Worm (Caenorhabditis elegans) whole organism, late embryonic: ENCODE results near the gene T05H10.8.

Experiments used
- C08G9.2 ChIP-seq: sonication (generic microtip); optimal IDR thresholded peaks from 2 replicates; lab custom pipeline; 2016; ENCODE audit warnings: mild to moderate bottlenecking, missing genetic modification characterization, moderate library complexity, missing compliant biosample characterization
- K09A11.1 ChIP-seq: sonication (generic microtip); optimal IDR thresholded peaks from 2 replicates; lab custom pipeline; 2017; ENCODE audit warnings: antibody characterized with exemption, mild to moderate bottlenecking, missing genetic modification characterization, missing compliant biosample characterization; ENCODE audit not compliant: insufficient read depth
- Y22D7AL.16 ChIP-seq: sonication (generic microtip); optimal IDR thresholded peaks from 2 replicates; lab custom pipeline; 2016; ENCODE audit warnings: missing genetic modification characterization, missing compliant biosample characterization
- ahr-1 ChIP-seq: sonication (generic microtip); optimal IDR thresholded peaks from 2 replicates; lab custom pipeline; 2016; ENCODE audit warnings: missing genetic modification characterization, missing compliant biosample characterization
- ama-1 ChIP-seq: fragments of 150-350 bp; optimal IDR thresholded peaks from 2 replicates; lab custom pipeline; 2014
- ceh-14 ChIP-seq: sonication (generic microtip); optimal IDR thresholded peaks from 2 replicates; lab custom pipeline; 2016; ENCODE audit warnings: missing genotype, missing genetic modification characterization, missing compliant biosample characterization
- ceh-18 ChIP-seq: sonication (generic microtip); optimal IDR thresholded peaks from 2 replicates; lab custom pipeline; 2016; ENCODE audit warnings: missing genetic modification characterization, missing compliant biosample characterization
- ceh-2 ChIP-seq: sonication (generic microtip); optimal IDR thresholded peaks from 2 replicates; lab custom pipeline; 2016; ENCODE audit warnings: missing genotype, missing genetic modification characterization, missing compliant biosample characterization
- ceh-22 ChIP-seq: sonication (generic microtip); optimal IDR thresholded peaks from 2 replicates; lab custom pipeline; 2017; ENCODE audit warnings: missing biosample characterization, missing genetic modification characterization
- ceh-30 ChIP-seq: fragments of 150-350 bp; optimal IDR thresholded peaks from 2 replicates; lab custom pipeline; 2014; ENCODE audit warnings: missing biosample characterization, missing genetic modification characterization
- ceh-31 ChIP-seq: sonication (generic microtip); optimal IDR thresholded peaks from 2 replicates; lab custom pipeline; 2016; ENCODE audit warnings: missing genetic modification characterization, missing compliant biosample characterization
- dmd-4 ChIP-seq: sonication (generic microtip); optimal IDR thresholded peaks from 2 replicates; lab custom pipeline; 2016; ENCODE audit warnings: borderline replicate concordance, missing genetic modification characterization, missing compliant biosample characterization
- dve-1 ChIP-seq: sonication (generic microtip); optimal IDR thresholded peaks from 2 replicates; lab custom pipeline; 2017; ENCODE audit warnings: antibody characterized with exemption, mild to moderate bottlenecking, missing genetic modification characterization, missing compliant biosample characterization
- elt-2 ChIP-seq: sonication (generic microtip); optimal IDR thresholded peaks from 2 replicates; lab custom pipeline; 2016; ENCODE audit warnings: missing genetic modification reagents, missing genetic modification characterization, missing compliant biosample characterization
- eyg-1 ChIP-seq: sonication (generic microtip); optimal IDR thresholded peaks from 2 replicates; lab custom pipeline; 2016; ENCODE audit warnings: missing genotype, missing genetic modification characterization, missing compliant biosample characterization
- fkh-10 ChIP-seq: fragments of 150-350 bp; optimal IDR thresholded peaks from 2 replicates; lab custom pipeline; 2014; ENCODE audit warnings: missing biosample characterization, missing genetic modification reagents, missing genetic modification characterization
- gmeb-2 ChIP-seq: sonication (generic microtip); optimal IDR thresholded peaks from 2 replicates; lab custom pipeline; 2016; ENCODE audit warnings: missing genetic modification characterization, inconsistent platforms, missing compliant biosample characterization
- hlh-8 ChIP-seq: sonication (generic microtip); optimal IDR thresholded peaks from 2 replicates; lab custom pipeline; 2016; ENCODE audit warnings: missing genotype, missing genetic modification characterization, missing compliant biosample characterization
- madf-2 ChIP-seq: sonication (generic microtip); optimal IDR thresholded peaks from 2 replicates; lab custom pipeline; 2017; ENCODE audit warnings: missing genetic modification characterization, missing compliant biosample characterization
- nfya-1 ChIP-seq: sonication (generic microtip); optimal IDR thresholded peaks from 2 replicates; lab custom pipeline; 2017; ENCODE audit warnings: missing genetic modification characterization, mild to moderate bottlenecking, missing compliant biosample characterization, antibody characterized with exemption, moderate library complexity
- nhr-232 ChIP-seq: sonication (generic microtip); optimal IDR thresholded peaks from 2 replicates; lab custom pipeline; 2016; ENCODE audit warnings: missing genetic modification characterization, missing compliant biosample characterization
- pag-3 ChIP-seq: sonication (generic microtip); optimal IDR thresholded peaks from 2 replicates; lab custom pipeline; 2016; ENCODE audit warnings: missing compliant biosample characterization, missing genetic modification characterization, borderline replicate concordance
- pha-2 ChIP-seq: sonication (generic microtip); optimal IDR thresholded peaks from 2 replicates; lab custom pipeline; 2017; ENCODE audit warnings: mild to moderate bottlenecking, missing genetic modification characterization, missing compliant biosample characterization
- pqm-1 ChIP-seq: sonication (generic microtip); optimal IDR thresholded peaks from 2 replicates; lab custom pipeline; 2016; ENCODE audit warnings: missing genetic modification characterization, missing compliant biosample characterization
- pros-1 ChIP-seq: fragments of 150-350 bp; optimal IDR thresholded peaks from 2 replicates; lab custom pipeline; 2014; ENCODE audit warnings: missing biosample characterization, missing genetic modification reagents, missing genetic modification characterization
- ref-2 ChIP-seq: sonication (generic microtip); optimal IDR thresholded peaks from 2 replicates; lab custom pipeline; 2016; ENCODE audit warnings: missing genetic modification characterization, missing compliant biosample characterization
- rnt-1 ChIP-seq: sonication (generic microtip); optimal IDR thresholded peaks from 2 replicates; lab custom pipeline; 2016; ENCODE audit warnings: missing genetic modification characterization, missing compliant biosample characterization
- sox-4 ChIP-seq: sonication (generic microtip); optimal IDR thresholded peaks from 2 replicates; lab custom pipeline; 2017; ENCODE audit warnings: mild to moderate bottlenecking, missing genetic modification characterization, inconsistent platforms, missing compliant biosample characterization
- syd-9 ChIP-seq: sonication (generic microtip); optimal IDR thresholded peaks from 2 replicates; lab custom pipeline; 2016; ENCODE audit warnings: mild to moderate bottlenecking, missing genetic modification characterization, moderate library complexity, missing compliant biosample characterization
- tbx-2 ChIP-seq: sonication (generic microtip); optimal IDR thresholded peaks from 2 replicates; lab custom pipeline; 2016; ENCODE audit warnings: missing genetic modification characterization, missing compliant biosample characterization
- tbx-7 ChIP-seq: sonication (generic microtip); optimal IDR thresholded peaks from 2 replicates; lab custom pipeline; 2016; ENCODE audit warnings: missing genotype, missing genetic modification characterization, missing compliant biosample characterization
- unc-3 ChIP-seq, 2 experiments: fragments of 200-800 bp in 1 of 2; sonication (Bioruptor generic) in 1 of 2; sonication (generic microtip) in 1 of 2; conservative IDR thresholded peaks in 1 of 2; optimal IDR thresholded peaks in 1 of 2; 2 replicates each; pipeline versions ENCODE4 v1.3.6 to Lab custom; 2016 to 2022; ENCODE audit warnings: missing compliant biosample characterization in 2 of 2, missing genetic modification characterization in 2 of 2, missing genetic modification reagents in 1 of 2
- unc-42 ChIP-seq: sonication (generic microtip); optimal IDR thresholded peaks from 2 replicates; lab custom pipeline; 2016; ENCODE audit warnings: missing genotype, missing genetic modification characterization, missing compliant biosample characterization
- unc-55 ChIP-seq: sonication (generic microtip); optimal IDR thresholded peaks from 2 replicates; lab custom pipeline; 2017; ENCODE audit warnings: missing biosample characterization, missing genetic modification reagents, missing genetic modification characterization
- zip-5 ChIP-seq: sonication (generic microtip); optimal IDR thresholded peaks from 2 replicates; lab custom pipeline; 2016; ENCODE audit warnings: missing genetic modification characterization, missing compliant biosample characterization
- ztf-16 ChIP-seq: sonication (generic microtip); optimal IDR thresholded peaks from 2 replicates; lab custom pipeline; 2017; ENCODE audit warnings: missing genetic modification characterization, missing compliant biosample characterization

The T05H10.8 gene

DNA sequence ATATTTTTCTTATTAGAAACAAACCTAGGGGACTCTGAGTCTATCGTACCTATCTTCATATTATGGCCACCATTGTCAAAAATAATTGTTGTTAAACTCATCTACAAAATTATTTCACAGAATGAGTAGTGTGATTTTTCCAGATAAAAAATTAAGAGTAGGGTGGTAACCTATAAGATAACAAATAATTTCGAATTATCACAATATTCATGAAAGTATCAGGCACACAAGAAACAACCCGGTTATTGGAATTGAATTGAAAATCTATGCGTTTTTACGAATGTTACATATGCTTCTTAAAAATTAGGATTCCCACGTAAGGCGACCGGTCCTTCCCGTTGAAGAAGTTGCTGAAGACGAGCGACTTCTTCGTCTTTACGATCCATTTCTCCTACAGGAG lies 21.6 kb upstream of the T05H10.8 start, which contains the start of gene arp-6:
Gene arp-6, minus strand, starts transcription at position 101 of the 400 bp plus-strand sequence.
- no peak for TF ChIP-seq K09A11.1 (tag; lab: Kevin White, UChicago)
- TF ChIP-seq elt-2 (tag; lab: Kevin White, UChicago): no peak
- no peak for TF ChIP-seq ceh-18 (tag; lab: Kevin White, UChicago)
- TF ChIP-seq unc-3 (GFP tag; conservative IDR thresholded peaks at IDR 0.05; lab: Robert Waterston, UW): no peak
- no peak for TF ChIP-seq unc-3 (tag; optimal IDR thresholded peaks at IDR 0.05; lab: Kevin White, UChicago)

DNA sequence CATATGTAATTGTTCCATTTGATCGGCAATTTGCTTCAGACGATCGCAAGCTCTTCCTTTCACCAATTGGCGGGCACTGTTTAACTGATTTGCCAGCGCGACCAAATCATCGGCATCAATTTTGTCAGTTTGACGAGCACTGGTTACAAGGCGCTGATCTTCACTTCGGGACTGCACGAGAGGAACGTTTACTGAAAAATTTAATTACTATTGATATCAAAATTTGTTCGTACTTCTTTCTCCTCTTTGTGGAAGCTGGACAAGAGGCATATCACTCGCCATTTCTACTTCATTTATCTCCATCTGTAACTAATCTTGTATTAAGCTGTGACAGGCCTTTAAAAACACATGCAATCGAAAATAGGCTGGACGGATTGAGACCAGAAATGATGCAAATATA lies 21.0 kb upstream of the T05H10.8 start, which contains the start of gene C08B11.9:
Gene C08B11.9, minus strand, starts transcription at position 307 of the 400 bp plus-strand sequence.
- no peak for TF ChIP-seq hlh-8 (tag; lab: Kevin White, UChicago)
- TF ChIP-seq sox-4 (tag; lab: Kevin White, UChicago): no peak
- no peak for TF ChIP-seq rnt-1 (tag; lab: Kevin White, UChicago)
- no peak for TF ChIP-seq tbx-7 (tag; lab: Kevin White, UChicago)
- TF ChIP-seq tbx-2 (tag; lab: Kevin White, UChicago): no peak
- TF ChIP-seq nhr-232 (tag; lab: Kevin White, UChicago): no peak
- TF ChIP-seq ama-1 (lab: Kevin White, UChicago): no peak
- no peak for TF ChIP-seq gmeb-2 (tag; lab: Kevin White, UChicago)
- TF ChIP-seq ceh-18 (tag; lab: Kevin White, UChicago): no peak
- no peak for TF ChIP-seq ceh-30 (tag; lab: Kevin White, UChicago)

DNA sequence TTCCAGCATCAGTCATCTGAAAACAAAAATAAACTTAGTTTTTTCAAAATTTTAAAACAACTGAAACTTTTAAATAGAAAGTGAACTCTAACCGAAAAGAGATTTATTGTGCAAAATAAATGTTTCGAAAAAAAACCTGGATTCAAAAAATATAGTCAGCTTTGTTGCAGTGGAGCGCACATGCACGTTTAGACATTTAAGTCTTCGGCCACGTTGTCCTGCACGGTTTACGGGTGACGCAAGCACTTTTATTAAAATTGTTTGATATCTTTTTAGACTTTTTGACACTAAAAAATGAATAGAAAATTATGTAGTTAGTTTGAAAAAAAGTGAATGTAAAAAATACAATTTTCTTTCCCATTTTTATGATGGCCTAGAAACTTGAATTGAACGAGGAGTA lies 19.5 kb upstream of the T05H10.8 start, which contains the start of the genes ubh-4 and algn-6:
Gene ubh-4, minus strand, starts transcription at position 182 of the 400 bp plus-strand sequence.
Gene algn-6, plus strand, starts transcription at position 387 of the 400 bp plus-strand sequence.
- TF ChIP-seq unc-42 (peak; percentile 56), elt-2 (tag; lab: Kevin White, UChicago) (peak; percentile 35), ztf-16 (tag; lab: Kevin White, UChicago) (peak; percentile 47), ceh-30 (tag; lab: Kevin White, UChicago) (no peak), dmd-4 (no peak), ref-2 (tag; lab: Kevin White, UChicago) (peak; percentile 30), rnt-1 (tag; lab: Kevin White, UChicago) (no peak), ceh-22 (tag; lab: Kevin White, UChicago) (no peak), pha-2 (tag; lab: Kevin White, UChicago) (no peak), Y22D7AL.16 (tag; lab: Kevin White, UChicago) (no peak), ahr-1 (tag; lab: Kevin White, UChicago) (no peak), C08G9.2 (peak; percentile 67), zip-5 (tag; lab: Kevin White, UChicago) (peak; percentile 65), hlh-8 (tag; lab: Kevin White, UChicago) (peak; percentile 2), ceh-2 (tag; lab: Kevin White, UChicago) (peak; percentile 70), syd-9 (no peak), dve-1 (no peak), unc-55 (no peak), pqm-1 (tag; lab: Kevin White, UChicago) (no peak), pag-3 (tag; lab: Kevin White, UChicago) (no peak), tbx-7 (tag; lab: Kevin White, UChicago) (peak; percentile 42), fkh-10 (no peak), nfya-1 (tag; lab: Kevin White, UChicago) (peak; percentile 21), eyg-1 (tag; lab: Kevin White, UChicago) (no peak), madf-2 (tag; lab: Kevin White, UChicago) (no peak), ceh-18 (tag; lab: Kevin White, UChicago) (no peak), pros-1 (tag; lab: Kevin White, UChicago) (no peak), ceh-14 (tag; lab: Kevin White, UChicago) (peak; percentile 5), tbx-2 (tag; lab: Kevin White, UChicago) (peak; percentile 48), ceh-31 (peak; percentile 84)
